Fruit fly (Drosophila melanogaster): Measurements from ENCODE around the gene Zip99C.

Gene Zip99C

DNA sequence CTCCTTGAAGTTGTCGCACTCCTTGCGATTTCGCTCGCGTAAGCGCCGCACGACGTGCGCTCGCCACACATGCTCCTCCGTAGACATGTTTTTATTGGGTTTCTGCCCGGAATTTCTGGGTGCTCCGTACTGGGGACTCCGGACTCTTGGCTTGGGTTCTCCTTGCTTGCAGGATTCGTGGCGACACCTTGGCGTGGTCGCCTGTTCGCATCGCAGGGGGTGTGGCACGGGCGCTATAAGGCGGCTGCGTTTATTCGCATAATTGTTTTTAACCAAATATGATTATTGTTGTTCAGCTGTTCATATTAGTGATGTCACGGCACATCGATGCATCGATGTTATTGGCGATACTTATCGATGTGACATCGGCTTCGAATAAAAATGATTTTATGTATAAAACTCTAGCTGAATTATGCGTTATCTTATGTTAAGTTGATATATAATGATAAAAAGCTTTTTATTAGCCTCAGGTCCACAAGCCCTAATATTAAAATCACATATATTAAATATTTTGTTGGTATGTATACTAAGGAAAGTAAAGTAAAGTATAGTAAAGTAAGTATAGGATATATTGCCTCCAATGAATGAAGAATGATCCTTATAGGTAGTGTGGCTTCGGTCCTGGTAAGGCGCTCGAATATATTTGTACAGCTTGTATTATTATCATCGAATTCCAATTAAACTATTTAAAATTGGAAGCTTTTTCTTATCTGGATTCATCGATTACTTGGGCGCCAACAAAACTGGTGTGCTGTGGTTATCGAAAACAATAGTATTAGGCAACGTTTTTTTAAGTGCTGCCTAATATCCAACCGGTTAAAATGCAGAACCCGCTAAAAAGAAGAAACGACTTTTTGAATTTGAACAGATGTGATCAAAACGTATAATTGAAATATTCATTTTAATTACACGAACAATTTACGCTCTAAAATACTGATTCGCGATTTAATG, 33.7 kb downstream of the Zip99C start, which contains the start of gene Atg16:
TSS of gene Atg16 (minus strand) at position 343 of the 951 bp plus-strand sequence.
- TF ChIP-seq CG32006 (GFP tag; optimal IDR thresholded peaks at IDR 0.05) (no peak), net (GFP tag; optimal IDR thresholded peaks at IDR 0.05) (no peak), Sox14 (GFP tag; optimal IDR thresholded peaks at IDR 0.05) (peak; percentile 1), Hr4 (GFP tag; optimal IDR thresholded peaks at IDR 0.05) (no peak), esn (GFP tag; optimal IDR thresholded peaks at IDR 0.05) (peak; percentile 16), dsx (GFP tag; optimal IDR thresholded peaks at IDR 0.05; ENCODE audit: poor library complexity, severe bottlenecking) (no peak), CG3919 (GFP tag; optimal IDR thresholded peaks at IDR 0.05) (no peak), CG1621 (tag; optimal IDR thresholded peaks at IDR 0.05) (peak; percentile 30), CG8319 (GFP tag; optimal IDR thresholded peaks at IDR 0.05) (no peak), CG10631 (GFP tag; optimal IDR thresholded peaks at IDR 0.05) (peak; percentile 1)

DNA sequence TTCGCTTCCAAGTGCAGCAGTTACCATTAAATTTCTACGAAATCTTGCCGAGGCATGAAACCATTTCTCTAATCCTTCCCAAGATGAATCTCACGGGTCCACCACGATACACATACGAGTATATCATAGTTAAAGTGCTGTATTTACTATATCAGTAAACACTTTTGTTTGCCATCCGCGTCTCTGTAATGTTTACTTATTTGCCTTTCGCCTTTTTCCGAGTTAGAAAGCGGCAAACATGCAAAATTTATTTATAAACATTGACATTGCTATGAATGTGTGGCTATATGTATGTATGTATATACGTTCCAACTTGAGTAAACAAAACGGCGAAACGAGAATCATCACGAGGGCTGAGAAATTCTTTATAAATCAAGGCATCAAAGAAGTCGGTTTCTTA, 37.8 kb downstream of the Zip99C start:
- peak; percentile 84 for TF ChIP-seq fkh (GFP tag; optimal IDR thresholded peaks at IDR 0.05)
- TF ChIP-seq Ets96B (tag; optimal IDR thresholded peaks at IDR 0.05): no peak
- TF ChIP-seq CG11762 (GFP tag; optimal IDR thresholded peaks at IDR 0.05; ENCODE audit: insufficient read depth): no peak
- no peak for TF ChIP-seq Ets21C (GFP tag; optimal IDR thresholded peaks at IDR 0.05)
- TF ChIP-seq Eip78C (GFP tag): peak; percentile 37

DNA sequence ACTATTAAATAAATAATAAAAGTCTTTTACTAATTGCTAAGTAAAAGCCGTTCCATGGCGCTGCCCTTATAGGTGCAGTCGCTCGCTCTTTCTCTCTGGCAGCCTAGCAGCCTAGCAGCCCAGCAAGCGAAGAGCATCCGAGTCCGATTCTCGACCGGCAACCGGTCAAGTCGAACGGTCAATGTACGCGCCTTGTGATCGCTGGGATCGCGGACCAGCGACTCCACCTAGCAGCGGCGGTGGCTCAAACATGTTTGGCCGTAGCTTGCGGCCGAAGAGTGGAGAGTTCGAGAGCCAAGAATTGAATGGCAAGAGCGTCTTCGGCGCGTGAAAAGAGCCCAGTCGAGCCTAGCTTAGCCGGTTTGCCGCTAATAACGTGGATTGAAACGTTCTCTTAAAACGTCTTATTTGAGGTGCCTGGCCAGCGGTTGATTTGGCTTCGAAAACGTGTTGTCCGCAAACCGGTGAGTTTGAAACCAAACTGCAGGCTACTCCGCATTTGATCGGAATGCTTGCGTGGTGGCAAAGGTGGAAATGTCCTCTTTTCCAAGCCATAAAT, 39.4 kb downstream of the Zip99C start:
- no peak for TF ChIP-seq CG1621 (tag; optimal IDR thresholded peaks at IDR 0.05)
- TF ChIP-seq Ets96B (tag; optimal IDR thresholded peaks at IDR 0.05): no peak
- TF ChIP-seq Eip78C (GFP tag): peak; percentile 26
- no peak for TF ChIP-seq Lpt (GFP tag; optimal IDR thresholded peaks at IDR 0.05)
- TF ChIP-seq CG11762 (GFP tag; optimal IDR thresholded peaks at IDR 0.05; ENCODE audit: insufficient read depth): no peak
- TF ChIP-seq CG8119 (GFP tag; IDR thresholded peaks at IDR 0.05): peak; percentile 29; the same call in 1 of the 3 replicates
- TF ChIP-seq CG8319 (GFP tag; optimal IDR thresholded peaks at IDR 0.05): no peak
- no peak for TF ChIP-seq eg (GFP tag; IDR thresholded peaks at IDR 0.05)

DNA sequence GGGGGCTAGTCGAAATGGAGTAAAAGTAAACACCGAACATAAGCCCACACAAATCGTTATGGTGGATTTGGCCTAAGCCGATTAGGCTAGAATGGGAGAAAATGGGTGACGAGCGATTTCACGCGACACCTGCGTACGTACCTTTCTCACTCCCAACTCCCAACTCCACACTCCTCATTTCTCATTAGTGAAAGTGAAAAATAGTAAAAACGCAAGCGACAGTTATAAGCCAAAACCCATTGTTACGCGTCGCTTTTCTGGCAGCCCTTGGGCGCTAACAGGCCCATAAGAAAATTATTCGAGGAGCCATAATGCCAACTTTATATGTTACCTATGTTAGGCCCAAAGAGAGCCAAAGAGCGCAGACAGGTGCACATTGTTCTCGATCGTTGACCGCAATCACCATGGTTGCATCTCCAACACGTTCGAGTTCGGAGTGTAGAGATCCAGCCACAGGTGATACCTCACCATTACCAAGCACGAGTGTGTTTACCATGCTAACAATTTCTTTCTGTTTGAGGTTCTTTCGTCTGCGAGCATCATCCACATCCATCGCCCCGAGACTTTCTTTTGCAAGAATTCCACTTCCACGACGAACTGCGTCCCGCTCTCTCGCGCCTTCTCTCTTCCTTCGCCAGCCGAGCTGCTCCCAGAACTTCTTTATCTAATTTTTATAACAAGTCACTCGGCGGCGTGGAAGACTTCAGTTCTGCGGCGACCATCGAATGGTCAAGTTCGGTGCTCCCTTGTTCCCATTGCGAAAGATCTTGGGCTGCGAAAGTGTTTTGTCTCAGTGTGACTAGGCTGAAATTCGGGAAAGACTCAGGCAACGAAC, 50.0 kb downstream of the Zip99C start, which contains the start of gene neo:
TSS of gene neo (plus strand) at position 698 of the 835 bp plus-strand sequence.
- no peak for TF ChIP-seq Ets21C (GFP tag; optimal IDR thresholded peaks at IDR 0.05)
- no peak for TF ChIP-seq CG11762 (GFP tag; optimal IDR thresholded peaks at IDR 0.05; ENCODE audit: insufficient read depth)
- TF ChIP-seq CG6163 (GFP tag; IDR thresholded peaks at IDR 0.05): 0 out of 3 replicates have a peak, but pooled peaks have one; percentile 15
- no peak for TF ChIP-seq CG10669 (GFP tag; optimal IDR thresholded peaks at IDR 0.05)
- no peak for TF ChIP-seq Met (GFP tag; optimal IDR thresholded peaks at IDR 0.05)
- TF ChIP-seq fkh (GFP tag; optimal IDR thresholded peaks at IDR 0.05): no peak
- TF ChIP-seq Ets96B (tag; optimal IDR thresholded peaks at IDR 0.05): no peak
- TF ChIP-seq CG8319 (GFP tag; optimal IDR thresholded peaks at IDR 0.05): no peak
- peak; percentile 70 for TF ChIP-seq CG6854 (GFP tag; optimal IDR thresholded peaks at IDR 0.05)
- no peak for TF ChIP-seq ss (GFP tag; optimal IDR thresholded peaks at IDR 0.05)
- TF ChIP-seq eg (GFP tag; IDR thresholded peaks at IDR 0.05): peak; percentile 31; the same call in 1 of the 3 replicates
- TF ChIP-seq Sox15 (GFP tag; optimal IDR thresholded peaks at IDR 0.05): no peak
- TF ChIP-seq CG4318 (GFP tag; optimal IDR thresholded peaks at IDR 0.05): no peak
- TF ChIP-seq CG6276 (GFP tag; optimal IDR thresholded peaks at IDR 0.05): no peak

DNA sequence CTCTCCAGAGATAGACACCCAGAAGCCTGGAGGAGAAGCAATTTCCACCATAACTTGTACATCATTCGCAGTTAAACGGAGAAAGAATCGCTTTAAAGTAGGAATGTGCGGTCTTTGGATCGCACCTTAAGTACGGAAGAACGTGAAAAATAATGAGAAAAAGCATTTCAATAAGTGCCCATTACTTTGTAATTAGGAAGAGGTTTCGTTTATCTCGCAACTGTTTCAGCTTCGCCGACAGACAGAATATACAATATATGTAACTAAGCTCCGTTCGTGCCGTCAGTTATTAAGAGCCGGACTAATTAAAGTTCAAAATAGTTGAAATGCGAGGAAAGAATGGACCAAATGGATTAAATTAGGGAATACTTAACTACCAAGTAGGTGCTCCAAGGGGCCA, 51.0 kb downstream of the Zip99C start, which contains the start of gene CG7829:
TSS of gene CG7829 (minus strand) at position 101 of the 400 bp plus-strand sequence.
- no peak for TF ChIP-seq lz (GFP tag; optimal IDR thresholded peaks at IDR 0.05)
- no peak for TF ChIP-seq CG31627 (GFP tag; optimal IDR thresholded peaks at IDR 0.05)
- TF ChIP-seq cyc (GFP tag; optimal IDR thresholded peaks at IDR 0.05): no peak

Measured in whole organism, prepupa.